Worm (Caenorhabditis elegans) whole organism, young adult: ENCODE data around the gene F13D12.5.
A peak's percentile ranks its signal among the peaks of the same experiment; 100 is the strongest.

Experiments used
- B0261.1 ChIP-seq: sonication (generic microtip); optimal IDR thresholded peaks from 2 replicates; lab custom pipeline; 2016; ENCODE audit warnings: mild to moderate bottlenecking, missing genetic modification characterization, moderate library complexity, missing compliant biosample characterization
- F33H1.4 ChIP-seq: fragments of 200-800 bp; sonication (Bioruptor generic); IDR thresholded peaks from 2 replicates; pipeline ENCODE4 v1.3.6; 2022; ENCODE audit warnings: missing genetic modification reagents, missing genetic modification characterization, missing compliant biosample characterization
- athp-1 ChIP-seq: sonication (generic microtip); optimal IDR thresholded peaks from 2 replicates; lab custom pipeline; 2017; ENCODE audit warnings: mild to moderate bottlenecking, missing genetic modification characterization, missing compliant biosample characterization
- ceh-91 ChIP-seq: fragments of 200-800 bp; sonication (Bioruptor generic); IDR thresholded peaks from 2 replicates; pipeline ENCODE4 v1.3.6; 2022; ENCODE audit warnings: missing genetic modification reagents, missing genetic modification characterization, missing compliant biosample characterization
- chd-7 ChIP-seq: sonication (generic microtip); optimal IDR thresholded peaks from 2 replicates; lab custom pipeline; 2016; ENCODE audit warnings: mild to moderate bottlenecking, missing genetic modification characterization, moderate library complexity, missing compliant biosample characterization
- ets-4 ChIP-seq: fragments of 200-800 bp; sonication (Bioruptor generic); optimal IDR thresholded peaks from 2 replicates; lab custom pipeline; 2018; ENCODE audit warnings: mild to moderate bottlenecking, missing genetic modification characterization, missing compliant biosample characterization

ce11 chrII:11777893-11778480 lies 51.4 kb downstream of the F13D12.5 start, which contains the start of the genes patr-1 and dna-2:
- TF ChIP-seq F33H1.4 (GFP tag; lab: Robert Waterston, UW) (peak; percentile 82), chd-7 (tag; lab: Kevin White, UChicago) (no peak), athp-1 (tag; lab: Kevin White, UChicago) (no peak), ceh-91 (GFP tag; lab: Robert Waterston, UW) (peak; percentile 69), B0261.1 (tag; lab: Kevin White, UChicago) (no peak), ets-4 (GFP tag; lab: Kevin White, UChicago) (no peak)
